Worm (Caenorhabditis elegans): ENCODE data around the gene F54C9.14.

- TF ChIP-seq dao-5 (tag; optimal IDR thresholded peaks at IDR 0.05) (no peak), W03F9.2 (tag; optimal IDR thresholded peaks at IDR 0.05) (no peak), him-1 (tag; optimal IDR thresholded peaks at IDR 0.05) (no peak)
Observed at ce11 chrII:8570977-8571376, 8.9 kb downstream of the F54C9.14 start, which contains the start of gene bcs-1.

All from whole organism, L4/young adult.